Worm (Caenorhabditis elegans): ENCODE measurements around the gene Y17D7B.4.

DNA sequence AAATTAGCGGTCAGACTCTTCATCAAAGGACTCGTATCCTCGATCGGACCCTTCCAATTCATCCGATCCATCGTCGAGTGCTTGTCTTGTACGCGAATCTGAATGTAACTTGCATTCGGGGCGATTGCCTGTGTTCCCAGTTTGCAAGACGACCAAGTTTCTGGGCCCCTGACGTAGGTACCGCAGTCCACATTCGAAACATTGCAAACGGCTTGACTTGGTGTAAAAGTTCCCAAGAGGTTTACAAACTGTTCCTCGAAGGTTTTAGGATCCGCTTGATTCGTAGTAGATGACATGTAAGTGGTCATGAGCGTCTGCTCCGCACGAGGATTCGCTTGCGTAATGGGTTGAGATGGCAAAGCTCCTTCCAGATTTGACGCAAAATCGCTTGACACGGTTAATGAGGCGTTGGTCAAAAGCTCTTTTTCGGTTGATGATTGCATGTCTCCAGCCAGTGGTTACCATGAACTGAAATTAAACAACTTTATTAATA is at the start of gene Y17D7B.4:
- no peak for TF ChIP-seq R02D3.7 (tag; optimal IDR thresholded peaks at IDR 0.05)
- no peak for TF ChIP-seq ztf-11 (tag; optimal IDR thresholded peaks at IDR 0.05)
- TF ChIP-seq lin-39 (tag; optimal IDR thresholded peaks at IDR 0.05) = no peak
- TF ChIP-seq unc-39 (tag; optimal IDR thresholded peaks at IDR 0.05) = no peak
- no peak for TF ChIP-seq fos-1 (tag; optimal IDR thresholded peaks at IDR 0.05)

Measured in whole organism, L4 larva.